Worm (Caenorhabditis elegans) whole organism, early embryonic: ENCODE data around the gene ceh-30.

Experiments
- F13C5.2 ChIP-seq: sonication (generic microtip); optimal IDR thresholded peaks from 2 replicates; lab custom pipeline; 2017; ENCODE audit warnings: mild to moderate bottlenecking, missing genetic modification characterization, inconsistent platforms, missing compliant biosample characterization
- aly-1 ChIP-seq: sonication (generic microtip); optimal IDR thresholded peaks from 2 replicates; lab custom pipeline; 2016; ENCODE audit warnings: missing genetic modification characterization, missing compliant biosample characterization
- ama-1 ChIP-seq: fragments of 150-350 bp; optimal IDR thresholded peaks from 2 replicates; lab custom pipeline; 2014
- ceh-13 ChIP-seq: fragments of 200-800 bp; sonication (Bioruptor generic); optimal IDR thresholded peaks from 2 replicates; lab custom pipeline; 2018; ENCODE audit warnings: mild to moderate bottlenecking, missing genetic modification characterization, missing compliant biosample characterization
- ceh-36 ChIP-seq: sonication (generic microtip); optimal IDR thresholded peaks from 2 replicates; lab custom pipeline; 2016; ENCODE audit warnings: missing genetic modification characterization, inconsistent platforms, missing compliant biosample characterization
- ets-7 ChIP-seq: sonication (generic microtip); optimal IDR thresholded peaks from 2 replicates; lab custom pipeline; 2016; ENCODE audit warnings: missing genotype, missing genetic modification characterization, missing compliant biosample characterization
- flt-1 ChIP-seq: fragments of 200-800 bp; sonication (Bioruptor generic); IDR thresholded peaks from 2 replicates; pipeline ENCODE4 v1.3.6; 2022; ENCODE audit warnings: missing genetic modification characterization, missing compliant biosample characterization
- hmbx-1 ChIP-seq: sonication (generic microtip); optimal IDR thresholded peaks from 2 replicates; lab custom pipeline; 2016; ENCODE audit warnings: mild to moderate bottlenecking, missing genetic modification characterization, missing compliant biosample characterization
- hnd-1 ChIP-seq: sonication (generic microtip); optimal IDR thresholded peaks from 2 replicates; lab custom pipeline; 2016; ENCODE audit warnings: missing genetic modification characterization, missing compliant biosample characterization
- pes-1 ChIP-seq: fragments of 200-800 bp; sonication (Bioruptor generic); IDR thresholded peaks from 2 replicates; pipeline ENCODE4 v1.3.6; 2022; ENCODE audit warnings: missing genetic modification reagents, missing genetic modification characterization, missing compliant biosample characterization
- scrt-1 ChIP-seq: fragments of 200-800 bp; sonication (Bioruptor generic); IDR thresholded peaks from 2 replicates; pipeline ENCODE4 v1.3.6; 2022; ENCODE audit warnings: missing genetic modification characterization, missing compliant biosample characterization
- tbx-11 ChIP-seq: fragments of 200-800 bp; sonication (Bioruptor generic); IDR thresholded peaks from 2 replicates; pipeline ENCODE4 v1.3.6; 2022; ENCODE audit warnings: missing genetic modification characterization, missing compliant biosample characterization
- tbx-37 ChIP-seq: fragments of 200-800 bp; sonication (Bioruptor generic); conservative IDR thresholded peaks from 2 replicates; pipeline ENCODE4 v1.3.6; 2022; ENCODE audit warnings: missing genetic modification reagents, missing genetic modification characterization, missing compliant biosample characterization
- tra-4 ChIP-seq: sonication (generic microtip); optimal IDR thresholded peaks from 2 replicates; lab custom pipeline; 2017; ENCODE audit warnings: missing genetic modification characterization, missing compliant biosample characterization

ce11 chrX:3101562-3101961 lies 38.2 kb downstream of the ceh-30 start:
- TF ChIP-seq F13C5.2 (tag; lab: Kevin White, UChicago), result no peak
- TF ChIP-seq scrt-1 (GFP tag; lab: Robert Waterston, UW), result no peak
- TF ChIP-seq tbx-11, result no peak
- no peak for TF ChIP-seq ets-7 (tag; lab: Kevin White, UChicago)
- no peak for TF ChIP-seq ama-1 (lab: Kevin White, UChicago)
- TF ChIP-seq hmbx-1 (tag; lab: Kevin White, UChicago), result no peak
- TF ChIP-seq ceh-36 (tag; lab: Kevin White, UChicago), result no peak
- no peak for TF ChIP-seq tra-4 (tag; lab: Kevin White, UChicago)
- TF ChIP-seq pes-1, result no peak
- TF ChIP-seq flt-1 (GFP tag; lab: Robert Waterston, UW), result no peak
- TF ChIP-seq ceh-13, result no peak
- TF ChIP-seq aly-1 (tag; lab: Kevin White, UChicago), result no peak
- no peak for TF ChIP-seq tbx-37
- TF ChIP-seq hnd-1 (tag; lab: Kevin White, UChicago), result no peak
